Worm (Caenorhabditis elegans) whole organism, early embryonic: ENCODE results near the gene spop-1.
"Not testable (repeated sequence)": the region's sequence is repeated elsewhere in the genome, so short reads cannot be mapped to it uniquely, and the experiment has no call there.

Source experiments
- B0310.2 ChIP-seq: sonication (generic microtip); optimal IDR thresholded peaks from 2 replicates; lab custom pipeline; 2016; ENCODE audit warnings: mild to moderate bottlenecking, missing genetic modification characterization, missing compliant biosample characterization
- F13C5.2 ChIP-seq: sonication (generic microtip); optimal IDR thresholded peaks from 2 replicates; lab custom pipeline; 2017; ENCODE audit warnings: mild to moderate bottlenecking, missing genetic modification characterization, inconsistent platforms, missing compliant biosample characterization
- aly-1 ChIP-seq: sonication (generic microtip); optimal IDR thresholded peaks from 2 replicates; lab custom pipeline; 2016; ENCODE audit warnings: missing genetic modification characterization, missing compliant biosample characterization
- ama-1 ChIP-seq: fragments of 150-350 bp; optimal IDR thresholded peaks from 2 replicates; lab custom pipeline; 2014
- ceh-13 ChIP-seq: fragments of 200-800 bp; sonication (Bioruptor generic); optimal IDR thresholded peaks from 2 replicates; lab custom pipeline; 2018; ENCODE audit warnings: mild to moderate bottlenecking, missing genetic modification characterization, missing compliant biosample characterization
- ceh-36 ChIP-seq: sonication (generic microtip); optimal IDR thresholded peaks from 2 replicates; lab custom pipeline; 2016; ENCODE audit warnings: missing genetic modification characterization, inconsistent platforms, missing compliant biosample characterization
- ets-7 ChIP-seq: sonication (generic microtip); optimal IDR thresholded peaks from 2 replicates; lab custom pipeline; 2016; ENCODE audit warnings: missing genotype, missing genetic modification characterization, missing compliant biosample characterization
- flt-1 ChIP-seq: fragments of 200-800 bp; sonication (Bioruptor generic); IDR thresholded peaks from 2 replicates; pipeline ENCODE4 v1.3.6; 2022; ENCODE audit warnings: missing genetic modification characterization, missing compliant biosample characterization
- hmbx-1 ChIP-seq: sonication (generic microtip); optimal IDR thresholded peaks from 2 replicates; lab custom pipeline; 2016; ENCODE audit warnings: mild to moderate bottlenecking, missing genetic modification characterization, missing compliant biosample characterization
- hmg-4 ChIP-seq: fragments of 200-800 bp; sonication (Bioruptor generic); optimal IDR thresholded peaks from 2 replicates; lab custom pipeline; 2018; ENCODE audit warnings: mild to moderate bottlenecking, missing genetic modification characterization, missing compliant biosample characterization
- hnd-1 ChIP-seq: sonication (generic microtip); optimal IDR thresholded peaks from 2 replicates; lab custom pipeline; 2016; ENCODE audit warnings: missing genetic modification characterization, missing compliant biosample characterization
- pes-1 ChIP-seq: fragments of 200-800 bp; sonication (Bioruptor generic); IDR thresholded peaks from 2 replicates; pipeline ENCODE4 v1.3.6; 2022; ENCODE audit warnings: missing genetic modification reagents, missing genetic modification characterization, missing compliant biosample characterization
- scrt-1 ChIP-seq: fragments of 200-800 bp; sonication (Bioruptor generic); IDR thresholded peaks from 2 replicates; pipeline ENCODE4 v1.3.6; 2022; ENCODE audit warnings: missing genetic modification characterization, missing compliant biosample characterization
- sea-1 ChIP-seq: fragments of 200-800 bp; sonication (Bioruptor generic); conservative IDR thresholded peaks from 2 replicates; pipeline ENCODE4 v1.3.6; 2022; ENCODE audit warnings: missing genetic modification characterization, missing compliant biosample characterization
- tbx-11 ChIP-seq: fragments of 200-800 bp; sonication (Bioruptor generic); IDR thresholded peaks from 2 replicates; pipeline ENCODE4 v1.3.6; 2022; ENCODE audit warnings: missing genetic modification characterization, missing compliant biosample characterization
- tbx-37 ChIP-seq: fragments of 200-800 bp; sonication (Bioruptor generic); conservative IDR thresholded peaks from 2 replicates; pipeline ENCODE4 v1.3.6; 2022; ENCODE audit warnings: missing genetic modification reagents, missing genetic modification characterization, missing compliant biosample characterization
- tra-4 ChIP-seq: sonication (generic microtip); optimal IDR thresholded peaks from 2 replicates; lab custom pipeline; 2017; ENCODE audit warnings: missing genetic modification characterization, missing compliant biosample characterization

Gene spop-1

ce11 chrIII:10057518-10057917, 40.4 kb downstream of the spop-1 start, which contains the start of gene T16G12.4:
T16G12.4 (plus strand) TSS chrIII:10057818.
- TF ChIP-seq scrt-1 (GFP tag; lab: Robert Waterston, UW) (no peak), aly-1 (tag; lab: Kevin White, UChicago) (no peak), hnd-1 (tag; lab: Kevin White, UChicago) (no peak)

- TF ChIP-seq sea-1 (GFP tag; lab: Robert Waterston, UW), result no peak
- no peak for TF ChIP-seq ceh-13 (GFP tag; lab: Kevin White, UChicago)
- no peak for TF ChIP-seq aly-1 (tag; lab: Kevin White, UChicago)
- TF ChIP-seq hmg-4, result no peak
- no peak for TF ChIP-seq F13C5.2
- TF ChIP-seq pes-1 (GFP tag; lab: Robert Waterston, UW), result no peak
- no peak for TF ChIP-seq tbx-37 (GFP tag; lab: Robert Waterston, UW)
- TF ChIP-seq hnd-1 (tag; lab: Kevin White, UChicago), result no peak
- TF ChIP-seq tra-4 (tag; lab: Kevin White, UChicago), result no peak
- TF ChIP-seq hmbx-1 (tag; lab: Kevin White, UChicago), result no peak
- TF ChIP-seq tbx-11 (GFP tag; lab: Robert Waterston, UW), result no peak
- TF ChIP-seq flt-1 (GFP tag; lab: Robert Waterston, UW), result no peak
- TF ChIP-seq ets-7 (tag; lab: Kevin White, UChicago), result no peak
- no peak for TF ChIP-seq ama-1
- no peak for TF ChIP-seq ceh-36 (tag; lab: Kevin White, UChicago)
- no peak for TF ChIP-seq B0310.2
- TF ChIP-seq scrt-1 (GFP tag; lab: Robert Waterston, UW), result no peak
These were observed 41.8 kb downstream of the spop-1 start, which contains the start of gene T16G12.10 for ce11 chrIII:10056033-10056432. T16G12.10 (minus strand) TSS chrIII:10056133.

ce11 chrIII:10053312-10053711, 44.6 kb downstream of the spop-1 start, which contains the start of gene T16G12.12:
T16G12.12 (plus strand) TSS chrIII:10053612.
- TF ChIP-seq hnd-1 (tag; lab: Kevin White, UChicago); flt-1 (GFP tag; lab: Robert Waterston, UW); ceh-13 (GFP tag; lab: Kevin White, UChicago): not testable (repeated sequence)

- TF ChIP-seq flt-1 (GFP tag; lab: Robert Waterston, UW); aly-1 (tag; lab: Kevin White, UChicago); pes-1 (GFP tag; lab: Robert Waterston, UW): not testable (repeated sequence)
These were observed 47.6 kb downstream of the spop-1 start, which contains the start of gene T16G12.3 for ce11 chrIII:10050321-10050720. T16G12.3 (plus strand) TSS chrIII:10050621.

DNA sequence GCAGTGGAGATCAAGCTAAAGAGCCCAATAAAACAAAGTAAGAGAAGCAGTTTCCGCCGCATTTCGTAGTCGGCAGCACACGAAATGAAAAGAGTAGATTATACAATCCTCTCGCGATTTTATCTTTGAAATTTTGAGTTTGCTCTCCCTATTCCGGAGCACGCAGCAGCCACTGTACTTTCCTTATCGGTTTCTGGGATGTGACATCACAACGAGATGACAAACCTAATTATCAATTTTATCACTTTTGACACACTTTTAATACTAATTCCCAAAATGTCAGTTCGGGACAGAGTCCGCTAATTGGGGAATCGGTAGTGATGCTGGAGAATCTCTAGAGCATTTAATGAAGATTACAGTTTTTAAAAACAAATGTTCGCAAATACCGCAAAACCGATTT, 48.2 kb downstream of the spop-1 start, which contains the start of gene T16G12.1:
TSS of gene T16G12.1 (minus strand) at position 176 of the 400 bp plus-strand sequence.
- no peak for TF ChIP-seq ceh-13 (GFP tag; lab: Kevin White, UChicago)
- TF ChIP-seq tra-4 (tag; lab: Kevin White, UChicago), result no peak
- TF ChIP-seq hmg-4, result no peak
- no peak for TF ChIP-seq hnd-1 (tag; lab: Kevin White, UChicago)
- no peak for TF ChIP-seq sea-1 (GFP tag; lab: Robert Waterston, UW)
- no peak for TF ChIP-seq pes-1 (GFP tag; lab: Robert Waterston, UW)
- no peak for TF ChIP-seq aly-1 (tag; lab: Kevin White, UChicago)
- TF ChIP-seq hmbx-1 (tag; lab: Kevin White, UChicago), result no peak
- no peak for TF ChIP-seq B0310.2
- no peak for TF ChIP-seq ama-1
- no peak for TF ChIP-seq tbx-37 (GFP tag; lab: Robert Waterston, UW)
